ENCODE assay signal across 1 fruit fly cellular context in the genomic region with DNA sequence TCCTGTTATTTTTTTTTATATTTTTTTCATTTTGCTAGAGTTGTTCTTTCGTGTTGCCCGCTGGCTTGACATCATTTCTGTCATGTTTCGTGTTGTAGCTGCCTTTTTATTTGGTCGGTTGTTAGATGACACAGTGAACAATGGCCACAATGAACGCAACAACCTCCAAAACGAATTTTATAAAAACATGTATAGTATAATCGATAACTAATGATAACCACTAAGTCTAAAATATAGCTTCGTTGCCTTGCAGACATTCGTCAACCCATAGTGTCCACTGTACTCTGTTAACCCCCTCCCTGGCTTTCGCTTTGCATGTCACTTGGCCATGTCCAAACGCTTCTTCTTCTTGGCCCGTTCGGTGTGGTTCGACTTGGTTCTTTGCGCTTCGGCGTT.
TF ChIP-seq lines count a peak whose summit lies in the region.

No protein-coding gene starts in this region.

TF ChIP-seq in whole organism, embryonic, 481 proteins besides CTCF, POLR2A, EP300 and RAD21 (continued from another document and continues in another):
- TF ChIP-seq Jarid2 (GFP tag; optimal IDR thresholded peaks at IDR 0.05; lab: Kevin White, UChicago) (peak; percentile 29), CG1024 (GFP tag; IDR thresholded peaks at IDR 0.05; lab: Robert Waterston, UW) (peak; percentile 73), dimm (GFP tag; IDR thresholded peaks at IDR 0.05; lab: Robert Waterston, UW) (peak; percentile 67; the same call in 1 of the 2 replicates), eyg (GFP tag; optimal IDR thresholded peaks at IDR 0.05; lab: Kevin White, UChicago) (no peak), HLH54F (GFP tag; optimal IDR thresholded peaks at IDR 0.05; lab: Kevin White, UChicago) (peak; percentile 79), onecut (GFP tag; IDR thresholded peaks at IDR 0.05; lab: Robert Waterston, UW) (peak; percentile 66), eve (GFP tag; optimal IDR thresholded peaks at IDR 0.05; lab: Kevin White, UChicago) (peak in 1 of 2 experiments; percentile 88), Mrtf (GFP tag; IDR thresholded peaks at IDR 0.05; lab: Robert Waterston, UW) (peak; percentile 74), esg (GFP tag; conservative IDR thresholded peaks at IDR 0.05; lab: Robert Waterston, UW) (peak; percentile 70), tio (GFP tag; optimal IDR thresholded peaks at IDR 0.05; lab: Kevin White, UChicago) (no peak), CG18599 (GFP tag; optimal IDR thresholded peaks at IDR 0.05; lab: Kevin White, UChicago) (peak; percentile 76), Elba2 (GFP tag; optimal IDR thresholded peaks at IDR 0.05; lab: Kevin White, UChicago) (no peak), Mad (GFP tag; optimal IDR thresholded peaks at IDR 0.05; lab: Kevin White, UChicago) (peak; percentile 48), CG30431 (GFP tag; optimal IDR thresholded peaks at IDR 0.05; lab: Kevin White, UChicago) (no peak), her (GFP tag; optimal IDR thresholded peaks at IDR 0.05; lab: Kevin White, UChicago) (peak; percentile 75), Camta (GFP tag; optimal IDR thresholded peaks at IDR 0.05; lab: Kevin White, UChicago) (peak; percentile 39), wek (GFP tag; optimal IDR thresholded peaks at IDR 0.05; lab: Kevin White, UChicago) (peak; percentile 47), ems (GFP tag; optimal IDR thresholded peaks at IDR 0.05; lab: Kevin White, UChicago) (peak; percentile 63), sob (GFP tag; IDR thresholded peaks at IDR 0.05; lab: Robert Waterston, UW) (peak; percentile 85), CG11398 (GFP tag; optimal IDR thresholded peaks at IDR 0.05; lab: Kevin White, UChicago) (peak; percentile 54), Hand (GFP tag; optimal IDR thresholded peaks at IDR 0.05; lab: Kevin White, UChicago) (no peak), nmo (GFP tag; optimal IDR thresholded peaks at IDR 0.05; lab: Kevin White, UChicago) (peak; percentile 43), unc-4 (GFP tag; IDR thresholded peaks at IDR 0.05; lab: Robert Waterston, UW; ENCODE audit: partially characterized antibody) (no peak), tup (GFP tag; optimal IDR thresholded peaks at IDR 0.05; lab: Kevin White, UChicago) (no peak), CG10431 (GFP tag; optimal IDR thresholded peaks at IDR 0.05; lab: Kevin White, UChicago) (no peak), CG12219 (GFP tag; optimal IDR thresholded peaks at IDR 0.05; lab: Kevin White, UChicago) (peak; percentile 70), seq (GFP tag; IDR thresholded peaks at IDR 0.05; lab: Robert Waterston, UW) (peak; percentile 70), gce (GFP tag; IDR thresholded peaks at IDR 0.05; lab: Robert Waterston, UW) (peak; percentile 88), CG4404 (GFP tag; IDR thresholded peaks at IDR 0.05; lab: Robert Waterston, UW) (peak; percentile 31; the same call in 1 of the 2 replicates), psq (GFP tag; optimal IDR thresholded peaks at IDR 0.05; lab: Kevin White, UChicago) (no peak), CG32772 (GFP tag; IDR thresholded peaks at IDR 0.05; lab: Robert Waterston, UW) (peak; percentile 79), bcd (GFP tag; optimal IDR thresholded peaks at IDR 0.05; lab: Kevin White, UChicago) (peak; percentile 26), run (tag; optimal IDR thresholded peaks at IDR 0.05; lab: Kevin White, UChicago) (peak; percentile 22), CG4424 (GFP tag; optimal IDR thresholded peaks at IDR 0.05; lab: Kevin White, UChicago) (peak; percentile 69), CG16813 (GFP tag; IDR thresholded peaks at IDR 0.05; lab: Robert Waterston, UW; ENCODE audit: partially characterized antibody) (no peak), tap (tag; optimal IDR thresholded peaks at IDR 0.05; lab: Kevin White, UChicago) (peak; percentile 64), Neu2 (GFP tag; optimal IDR thresholded peaks at IDR 0.05; lab: Kevin White, UChicago; ENCODE audit: borderline replicate concordance) (peak; percentile 4), kay (GFP tag; optimal IDR thresholded peaks at IDR 0.05; lab: Kevin White, UChicago) (no peak), CG15269 (tag; optimal IDR thresholded peaks at IDR 0.05; lab: Kevin White, UChicago) (peak; percentile 70), Sry-δ (GFP tag; optimal IDR thresholded peaks at IDR 0.05; lab: Kevin White, UChicago) (peak; percentile 44), ham (GFP tag; IDR thresholded peaks at IDR 0.05; lab: Robert Waterston, UW) (no peak), CG9727 (GFP tag; optimal IDR thresholded peaks at IDR 0.05; lab: Kevin White, UChicago) (peak; percentile 18), bsh (GFP tag; optimal IDR thresholded peaks at IDR 0.05; lab: Kevin White, UChicago) (peak; percentile 13 to 84), Ravus (GFP tag; IDR thresholded peaks at IDR 0.05; lab: Robert Waterston, UW) (peak; percentile 58), ab (GFP tag; optimal IDR thresholded peaks at IDR 0.05; lab: Kevin White, UChicago) (peak; percentile 49), CG14667 (GFP tag; IDR thresholded peaks at IDR 0.05; lab: Robert Waterston, UW) (peak; percentile 79; the same call in 1 of the 2 replicates), CG33213 (GFP tag; optimal IDR thresholded peaks at IDR 0.05; lab: Kevin White, UChicago) (peak; percentile 69), slou (GFP tag; optimal IDR thresholded peaks at IDR 0.05; lab: Kevin White, UChicago) (no peak), Mes4 (GFP tag; optimal IDR thresholded peaks at IDR 0.05; lab: Kevin White, UChicago) (peak; percentile 24), Antp (GFP tag; optimal IDR thresholded peaks at IDR 0.05; lab: Kevin White, UChicago) (peak; percentile 87), ttk (GFP tag; IDR thresholded peaks at IDR 0.05; lab: Robert Waterston, UW) (peak; percentile 82), Kr (GFP tag; optimal IDR thresholded peaks at IDR 0.05; lab: Kevin White, UChicago) (no peak), nom (GFP tag; optimal IDR thresholded peaks at IDR 0.05; lab: Kevin White, UChicago) (no peak), jumu (GFP tag; optimal IDR thresholded peaks at IDR 0.05; lab: Kevin White, UChicago) (peak; percentile 71), pho (GFP tag; optimal IDR thresholded peaks at IDR 0.05; lab: Kevin White, UChicago) (peak; percentile 30), CG3065 (GFP tag; optimal IDR thresholded peaks at IDR 0.05; lab: Kevin White, UChicago) (no peak), Ptx1 (GFP tag; IDR thresholded peaks at IDR 0.05; lab: Robert Waterston, UW) (peak; percentile 81), fd96Cb (tag; optimal IDR thresholded peaks at IDR 0.05; lab: Kevin White, UChicago) (peak; percentile 70), croc (GFP tag; conservative IDR thresholded peaks at IDR 0.05; lab: Robert Waterston, UW) (peak; percentile 79), disco-r (GFP tag; optimal IDR thresholded peaks at IDR 0.05; lab: Kevin White, UChicago) (no peak), grau (tag; optimal IDR thresholded peaks at IDR 0.05; lab: Kevin White, UChicago) (peak; percentile 95), fd102C (GFP tag; optimal IDR thresholded peaks at IDR 0.05; lab: Kevin White, UChicago) (no peak), CG14014 (GFP tag; IDR thresholded peaks at IDR 0.05; lab: Robert Waterston, UW) (peak; percentile 83), Trl (optimal IDR thresholded peaks at IDR 0.05; lab: Kevin White, UChicago) (no peak), Trl (GFP tag; optimal IDR thresholded peaks at IDR 0.05; lab: Kevin White, UChicago) (peak; percentile 79), Nf-YA (GFP tag; IDR thresholded peaks at IDR 0.05; lab: Robert Waterston, UW) (peak; percentile 78), CG13123 (GFP tag; optimal IDR thresholded peaks at IDR 0.05; lab: Kevin White, UChicago) (no peak), hbn (GFP tag; IDR thresholded peaks at IDR 0.05; lab: Robert Waterston, UW; ENCODE audit: partially characterized antibody) (no peak), CG17328 (GFP tag; IDR thresholded peaks at IDR 0.05; lab: Robert Waterston, UW) (peak; percentile 79), gsb (GFP tag; IDR thresholded peaks at IDR 0.05; lab: Robert Waterston, UW) (peak; percentile 66), az2 (GFP tag; optimal IDR thresholded peaks at IDR 0.05; lab: Kevin White, UChicago) (peak; percentile 68), CG10654 (GFP tag; optimal IDR thresholded peaks at IDR 0.05; lab: Kevin White, UChicago) (peak; percentile 28), repo (GFP tag; optimal IDR thresholded peaks at IDR 0.05; lab: Kevin White, UChicago) (peak; percentile 60), CG2116 (GFP tag; optimal IDR thresholded peaks at IDR 0.05; lab: Kevin White, UChicago) (no peak), vfl (GFP tag; optimal IDR thresholded peaks at IDR 0.05; lab: Kevin White, UChicago) (no peak), CG13424 (tag; optimal IDR thresholded peaks at IDR 0.05; lab: Kevin White, UChicago) (peak; percentile 69), CG1603 (tag; optimal IDR thresholded peaks at IDR 0.05; lab: Kevin White, UChicago) (peak; percentile 86), CG13287 (GFP tag; IDR thresholded peaks at IDR 0.05; lab: Robert Waterston, UW; ENCODE audit: partially characterized antibody) (no peak), cwo (GFP tag; optimal IDR thresholded peaks at IDR 0.05; lab: Kevin White, UChicago) (peak; percentile 58), CG12071 (GFP tag; optimal IDR thresholded peaks at IDR 0.05; lab: Kevin White, UChicago) (peak; percentile 73), Hr78 (GFP tag; optimal IDR thresholded peaks at IDR 0.05; lab: Kevin White, UChicago) (no peak), Lpt (GFP tag; optimal IDR thresholded peaks at IDR 0.05; lab: Kevin White, UChicago) (no peak), mirr (GFP tag; optimal IDR thresholded peaks at IDR 0.05; lab: Kevin White, UChicago) (peak; percentile 70), maf-S (GFP tag; optimal IDR thresholded peaks at IDR 0.05; lab: Kevin White, UChicago) (peak; percentile 62), hkb (optimal IDR thresholded peaks at IDR 0.05; lab: Kevin White, UChicago) (no peak), hkb (GFP tag; IDR thresholded peaks at IDR 0.05; lab: Robert Waterston, UW) (peak; percentile 85), CG17186 (GFP tag; optimal IDR thresholded peaks at IDR 0.05; lab: Kevin White, UChicago) (no peak), CG17361 (GFP tag; IDR thresholded peaks at IDR 0.05; lab: Robert Waterston, UW) (peak; percentile 65; the same call in 2 of the 3 replicates), ind (GFP tag; optimal IDR thresholded peaks at IDR 0.05; lab: Kevin White, UChicago) (peak; percentile 82), CG7745 (tag; optimal IDR thresholded peaks at IDR 0.05; lab: Kevin White, UChicago) (no peak), C15 (GFP tag; IDR thresholded peaks at IDR 0.05; lab: Robert Waterston, UW) (peak; percentile 41; the same call in 1 of the 3 replicates), cg (GFP tag; optimal IDR thresholded peaks at IDR 0.05; lab: Kevin White, UChicago) (no peak), CG8924 (tag; optimal IDR thresholded peaks at IDR 0.05; lab: Kevin White, UChicago) (peak; percentile 55), CG3407 (GFP tag; optimal IDR thresholded peaks at IDR 0.05; lab: Kevin White, UChicago) (peak; percentile 49), Meics (GFP tag; optimal IDR thresholded peaks at IDR 0.05; lab: Kevin White, UChicago) (peak; percentile 28), Spps (tag; optimal IDR thresholded peaks at IDR 0.05; lab: Kevin White, UChicago) (peak; percentile 59), NFAT (GFP tag; IDR thresholded peaks at IDR 0.05; lab: Robert Waterston, UW) (peak; percentile 72), usp (GFP tag; optimal IDR thresholded peaks at IDR 0.05; lab: Kevin White, UChicago) (no peak), amos (GFP tag; IDR thresholded peaks at IDR 0.05; lab: Robert Waterston, UW; ENCODE audit: partially characterized antibody) (no peak), sens-2 (GFP tag; IDR thresholded peaks at IDR 0.05; lab: Robert Waterston, UW) (peak; percentile 68), CG5180 (GFP tag; optimal IDR thresholded peaks at IDR 0.05; lab: Kevin White, UChicago) (no peak), CrebB (tag; optimal IDR thresholded peaks at IDR 0.05; lab: Kevin White, UChicago) (peak; percentile 23), lmd (GFP tag; IDR thresholded peaks at IDR 0.05; lab: Robert Waterston, UW) (peak; percentile 87), luna (GFP tag; optimal IDR thresholded peaks at IDR 0.05; lab: Kevin White, UChicago) (no peak), MBD-R2 (GFP tag; IDR thresholded peaks at IDR 0.05; lab: Robert Waterston, UW) (peak; percentile 63), p53 (GFP tag; optimal IDR thresholded peaks at IDR 0.05; lab: Kevin White, UChicago) (no peak), tin (GFP tag; optimal IDR thresholded peaks at IDR 0.05; lab: Kevin White, UChicago) (peak; percentile 76), tx (GFP tag; optimal IDR thresholded peaks at IDR 0.05; lab: Kevin White, UChicago) (peak; percentile 66), Sox102F (GFP tag; optimal IDR thresholded peaks at IDR 0.05; lab: Kevin White, UChicago) (peak; percentile 72), nerfin-2 (GFP tag; IDR thresholded peaks at IDR 0.05; lab: Robert Waterston, UW; ENCODE audit: partially characterized antibody) (no peak), D19A (tag; optimal IDR thresholded peaks at IDR 0.05; lab: Kevin White, UChicago) (peak; percentile 27), CG15073 (GFP tag; optimal IDR thresholded peaks at IDR 0.05; lab: Kevin White, UChicago) (no peak), zfh1 (GFP tag; IDR thresholded peaks at IDR 0.05; lab: Robert Waterston, UW) (peak; percentile 88), CG6175 (GFP tag; IDR thresholded peaks at IDR 0.05; lab: Robert Waterston, UW) (peak; percentile 32; the same call in 1 of the 3 replicates), rib (GFP tag; IDR thresholded peaks at IDR 0.05; lab: Robert Waterston, UW) (peak; percentile 73), Oli (tag; optimal IDR thresholded peaks at IDR 0.05; lab: Kevin White, UChicago) (peak; percentile 47), ro (GFP tag; IDR thresholded peaks at IDR 0.05; lab: Robert Waterston, UW) (0 out of 2 replicates have a peak, but pooled peaks have one; percentile 8), sqz (GFP tag; optimal IDR thresholded peaks at IDR 0.05; lab: Kevin White, UChicago) (peak; percentile 6), knrl (GFP tag; IDR thresholded peaks at IDR 0.05; lab: Robert Waterston, UW; ENCODE audit: partially characterized antibody) (no peak), CG9609 (GFP tag; optimal IDR thresholded peaks at IDR 0.05; lab: Kevin White, UChicago) (peak; percentile 61), tna (GFP tag; IDR thresholded peaks at IDR 0.05; lab: Robert Waterston, UW; ENCODE audit: partially characterized antibody) (no peak), CG17802 (tag; optimal IDR thresholded peaks at IDR 0.05; lab: Kevin White, UChicago) (peak; percentile 24), trem (tag; optimal IDR thresholded peaks at IDR 0.05; lab: Kevin White, UChicago) (peak; percentile 25), CG17385 (GFP tag; optimal IDR thresholded peaks at IDR 0.05; lab: Kevin White, UChicago) (peak; percentile 62), CG10462 (GFP tag; optimal IDR thresholded peaks at IDR 0.05; lab: Kevin White, UChicago) (no peak), CG12769 (tag; optimal IDR thresholded peaks at IDR 0.05; lab: Kevin White, UChicago) (peak; percentile 83), CG18476 (GFP tag; optimal IDR thresholded peaks at IDR 0.05; lab: Kevin White, UChicago) (no peak)
